Fruit fly (Drosophila melanogaster) whole organism, wandering third instar larva: Measurements from ENCODE around the gene unc79.

Experiments used
- Abd-B ChIP-seq: fragments of >200 bp; optimal IDR thresholded peaks from 2 replicates; lab custom pipeline; 2017; ENCODE audit warnings: missing biosample characterization, missing genetic modification characterization
- CG32264 ChIP-seq: fragments of 200-800 bp; sonication (Bioruptor generic); optimal IDR thresholded peaks from 2 replicates; lab custom pipeline; 2016; ENCODE audit warnings: missing biosample characterization, missing genetic modification characterization
- CG9705 ChIP-seq: fragments of 200-800 bp; sonication (Bioruptor generic); optimal IDR thresholded peaks from 2 replicates; lab custom pipeline; 2018; ENCODE audit warnings: missing biosample characterization, mild to moderate bottlenecking, missing genetic modification characterization
- CrebA ChIP-seq: fragments of 200-800 bp; sonication (Bioruptor generic); optimal IDR thresholded peaks from 2 replicates; lab custom pipeline; 2016; ENCODE audit warnings: missing biosample characterization, mild to moderate bottlenecking, missing genetic modification characterization, borderline replicate concordance
- Dfd ChIP-seq: fragments of >200 bp; optimal IDR thresholded peaks from 2 replicates; lab custom pipeline; 2017; ENCODE audit warnings: missing biosample characterization, missing genetic modification characterization
- Dif ChIP-seq: fragments of 200-275, 200-300 bp; sonication (Bioruptor generic); optimal IDR thresholded peaks from 2 replicates; lab custom pipeline; 2018; ENCODE audit warnings: missing biosample characterization, missing genetic modification characterization; ENCODE audit not compliant: partially characterized antibody
- GATAd ChIP-seq: sonication (Bioruptor generic); optimal IDR thresholded peaks from 2 replicates; lab custom pipeline; 2016; ENCODE audit warnings: missing biosample characterization, missing genetic modification characterization
- HLH106 ChIP-seq: fragments of 200-800 bp; optimal IDR thresholded peaks from 3 replicates; lab custom pipeline; 2019; ENCODE audit warnings: missing biosample characterization, mild to moderate bottlenecking, missing genetic modification characterization, moderate library complexity
- Hnf4 ChIP-seq: fragments of 200-800 bp; sonication (Bioruptor generic); optimal IDR thresholded peaks from 2 replicates; lab custom pipeline; 2016; ENCODE audit warnings: missing biosample characterization, mild to moderate bottlenecking, missing genetic modification characterization
- Hr78 ChIP-seq: fragments of >200 bp; optimal IDR thresholded peaks from 2 replicates; lab custom pipeline; 2017; ENCODE audit warnings: missing biosample characterization, missing genetic modification characterization
- Hr83 ChIP-seq: fragments of 200-300 bp; sonication (Bioruptor generic); optimal IDR thresholded peaks from 2 replicates; lab custom pipeline; 2016; ENCODE audit warnings: missing biosample characterization, mild to moderate bottlenecking, missing genetic modification characterization, moderate library complexity; ENCODE audit not compliant: poor library complexity, severe bottlenecking
- Mio ChIP-seq: sonication (Bioruptor generic); optimal IDR thresholded peaks from 2 replicates; lab custom pipeline; 2016; ENCODE audit warnings: missing biosample characterization, missing genetic modification characterization
- N ChIP-seq: fragments of >200 bp; optimal IDR thresholded peaks from 2 replicates; lab custom pipeline; 2018; ENCODE audit warnings: missing biosample characterization, missing external identifiers, missing genetic modification characterization
- OdsH ChIP-seq: fragments of 200-800 bp; sonication (Bioruptor generic); optimal IDR thresholded peaks from 2 replicates; lab custom pipeline; 2016; ENCODE audit warnings: missing biosample characterization, mild to moderate bottlenecking, missing genetic modification characterization
- Rel ChIP-seq, 2 experiments: fragments of 200-800 bp; sonication (Bioruptor generic) in 1 of 2; optimal IDR thresholded peaks; 2 replicates in 1 of 2; 3 replicates in 1 of 2; lab custom pipeline; 2016 to 2019; ENCODE audit warnings: mild to moderate bottlenecking in 2 of 2, missing biosample characterization in 2 of 2, missing genetic modification characterization in 2 of 2, moderate library complexity in 1 of 2
- Sp1 ChIP-seq: fragments of 200-800 bp; sonication (Bioruptor generic); optimal IDR thresholded peaks from 3 replicates; lab custom pipeline; 2019; ENCODE audit warnings: missing biosample characterization, mild to moderate bottlenecking, missing genetic modification characterization, moderate library complexity
- br ChIP-seq: fragments of 200-800 bp; sonication (Bioruptor generic); optimal IDR thresholded peaks from 2 replicates; lab custom pipeline; 2016; ENCODE audit warnings: missing biosample characterization, missing genetic modification characterization
- brk ChIP-seq: fragments of 200-800 bp; sonication (Bioruptor generic); optimal IDR thresholded peaks from 2 replicates; lab custom pipeline; 2016; ENCODE audit warnings: missing biosample characterization, mild to moderate bottlenecking, missing genetic modification characterization
- dl ChIP-seq, 2 experiments: fragments of 175-275, 200-275 bp in 1 of 2; fragments of 200-275 bp in 1 of 2; sonication (Bioruptor generic); optimal IDR thresholded peaks; lab custom pipeline; 2018; ENCODE audit warnings: mild to moderate bottlenecking in 2 of 2, missing biosample characterization in 2 of 2, missing genetic modification characterization in 2 of 2, moderate library complexity in 2 of 2; ENCODE audit not compliant: partially characterized antibody in 2 of 2, insufficient read depth in 1 of 2
- dmrt93B ChIP-seq: fragments of 200-800 bp; sonication (Bioruptor generic); optimal IDR thresholded peaks from 2 replicates; lab custom pipeline; 2018; ENCODE audit warnings: missing biosample characterization, mild to moderate bottlenecking, missing genetic modification characterization
- dsf ChIP-seq: sonication (Bioruptor generic); optimal IDR thresholded peaks from 2 replicates; lab custom pipeline; 2016; ENCODE audit warnings: missing biosample characterization, missing genetic modification characterization, borderline replicate concordance
- ey ChIP-seq: fragments of 200-800 bp; sonication (Bioruptor generic); optimal IDR thresholded peaks from 2 replicates; lab custom pipeline; 2016; ENCODE audit warnings: missing biosample characterization, missing genetic modification characterization
- foxo ChIP-seq, 2 experiments: fragments of 200-800 bp; sonication (Bioruptor generic); optimal IDR thresholded peaks; 2 replicates in 1 of 2; 3 replicates in 1 of 2; lab custom pipeline; 2016 to 2017; ENCODE audit warnings: missing biosample characterization in 2 of 2, missing genetic modification characterization in 2 of 2
- fru ChIP-seq: fragments of 200-800 bp; sonication (Bioruptor generic); optimal IDR thresholded peaks from 3 replicates; lab custom pipeline; 2016; ENCODE audit warnings: missing biosample characterization, mild to moderate bottlenecking, missing genetic modification characterization
- h ChIP-seq: fragments of 200-800 bp; sonication (Bioruptor generic); optimal IDR thresholded peaks from 3 replicates; lab custom pipeline; 2016; ENCODE audit warnings: missing biosample characterization, mild to moderate bottlenecking, missing genetic modification characterization
- jim ChIP-seq: fragments of 175-275, 200-325 bp; sonication (Bioruptor generic); optimal IDR thresholded peaks from 2 replicates; lab custom pipeline; 2016; ENCODE audit warnings: missing biosample characterization, mild to moderate bottlenecking, missing genetic modification characterization
- lola ChIP-seq: fragments of >200 bp; optimal IDR thresholded peaks from 2 replicates; lab custom pipeline; 2017; ENCODE audit warnings: missing biosample characterization, missing genetic modification characterization
- pan ChIP-seq: fragments of >200 bp; optimal IDR thresholded peaks from 2 replicates; lab custom pipeline; 2017
- psq ChIP-seq: fragments of 200-800 bp; sonication (Bioruptor generic); optimal IDR thresholded peaks from 3 replicates; lab custom pipeline; 2017; ENCODE audit warnings: missing biosample characterization, mild to moderate bottlenecking, missing genetic modification characterization, moderate library complexity
- rgr ChIP-seq: fragments of 200-800 bp; sonication (Bioruptor generic); optimal IDR thresholded peaks from 3 replicates; lab custom pipeline; 2016; ENCODE audit warnings: missing biosample characterization, mild to moderate bottlenecking, missing genetic modification characterization
- sage ChIP-seq: fragments of 200-800 bp; sonication (Bioruptor generic); optimal IDR thresholded peaks from 2 replicates; lab custom pipeline; 2016; ENCODE audit warnings: missing biosample characterization, mild to moderate bottlenecking, missing genetic modification characterization
- sv ChIP-seq: fragments of 200-800 bp; sonication (Bioruptor generic); optimal IDR thresholded peaks from 3 replicates; lab custom pipeline; 2016; ENCODE audit warnings: missing biosample characterization, missing genetic modification characterization
- tai ChIP-seq: sonication (Bioruptor generic); optimal IDR thresholded peaks from 2 replicates; lab custom pipeline; 2016; ENCODE audit warnings: missing biosample characterization, missing genetic modification characterization
- usp ChIP-seq: fragments of >200 bp; optimal IDR thresholded peaks from 2 replicates; lab custom pipeline; 2017; ENCODE audit warnings: missing biosample characterization, missing genetic modification characterization
- woc ChIP-seq: sonication (Bioruptor generic); optimal IDR thresholded peaks from 2 replicates; lab custom pipeline; 2016; ENCODE audit warnings: missing biosample characterization, mild to moderate bottlenecking, missing genetic modification characterization

Gene unc79

dm6 chr3R:19182848-19183247 lies 63.1 kb downstream of the unc79 start:
- TF ChIP-seq Abd-B (GFP tag; lab: Kevin White, UChicago) (no peak), Hr78 (GFP tag; lab: Kevin White, UChicago) (no peak), pan (no peak), CG9705 (GFP tag; lab: Kevin White, UChicago) (no peak), dsf (GFP tag; lab: Kevin White, UChicago) (no peak), lola (GFP tag; lab: Kevin White, UChicago) (no peak), Dfd (no peak), CrebA (GFP tag; lab: Kevin White, UChicago) (no peak), jim (GFP tag; lab: Kevin White, UChicago) (no peak), HLH106 (no peak), Rel (GFP tag; optimal IDR thresholded peaks at IDR 0.05; lab: Kevin White, UChicago) (no peak), Rel (tag; optimal IDR thresholded peaks at IDR 0.05; lab: Kevin White, UChicago) (no peak), GATAd (GFP tag; lab: Kevin White, UChicago) (no peak), usp (GFP tag; lab: Kevin White, UChicago) (no peak), h (GFP tag; lab: Kevin White, UChicago) (no peak), sv (GFP tag; lab: Kevin White, UChicago) (no peak), rgr (no peak), Mio (GFP tag; lab: Kevin White, UChicago) (no peak), foxo (GFP tag; optimal IDR thresholded peaks at IDR 0.05; lab: Kevin White, UChicago) (no peak), dl (GFP tag; optimal IDR thresholded peaks at IDR 0.05; lab: Kevin White, UChicago; ENCODE audit: insufficient read depth in 1 of 2, partially characterized antibody in 2 of 2) (no peak), Dif (GFP tag; lab: Kevin White, UChicago) (no peak)

dm6 chr3R:19181214-19181613 lies 64.7 kb downstream of the unc79 start:
- TF ChIP-seq OdsH (GFP tag; lab: Kevin White, UChicago) = peak; percentile 73
- TF ChIP-seq Hr78 (GFP tag; lab: Kevin White, UChicago) = no peak
- peak; percentile 5 for TF ChIP-seq brk
- no peak for TF ChIP-seq Dif (GFP tag; lab: Kevin White, UChicago)
- TF ChIP-seq sv (GFP tag; lab: Kevin White, UChicago) = no peak
- no peak for TF ChIP-seq Hr83
- TF ChIP-seq Abd-B (GFP tag; lab: Kevin White, UChicago) = no peak
- TF ChIP-seq jim (GFP tag; lab: Kevin White, UChicago) = no peak
- TF ChIP-seq rgr = peak; percentile 62
- TF ChIP-seq dl (GFP tag; optimal IDR thresholded peaks at IDR 0.05; lab: Kevin White, UChicago; ENCODE audit: insufficient read depth in 1 of 2, partially characterized antibody in 2 of 2) = no peak
- peak; percentile 84 for TF ChIP-seq h (GFP tag; lab: Kevin White, UChicago)
- peak; percentile 61 for TF ChIP-seq ey (GFP tag; lab: Kevin White, UChicago)
- peak; percentile 14 for TF ChIP-seq Hnf4 (GFP tag; lab: Kevin White, UChicago)
- no peak for TF ChIP-seq Dfd
- TF ChIP-seq psq (GFP tag; lab: Kevin White, UChicago) = no peak
- TF ChIP-seq HLH106 = peak; percentile 68
- TF ChIP-seq br (GFP tag; lab: Kevin White, UChicago) = peak; percentile 56
- no peak for TF ChIP-seq Mio (GFP tag; lab: Kevin White, UChicago)
- no peak for TF ChIP-seq N (GFP tag; lab: Kevin White, UChicago)
- TF ChIP-seq dsf (GFP tag; lab: Kevin White, UChicago) = no peak
- TF ChIP-seq tai = peak; percentile 25
- no peak for TF ChIP-seq lola (GFP tag; lab: Kevin White, UChicago)
- TF ChIP-seq Rel (GFP tag; optimal IDR thresholded peaks at IDR 0.05; lab: Kevin White, UChicago) = no peak
- no peak for TF ChIP-seq Rel (tag; optimal IDR thresholded peaks at IDR 0.05; lab: Kevin White, UChicago)
- no peak for TF ChIP-seq CG32264 (GFP tag; lab: Kevin White, UChicago)
- TF ChIP-seq woc (GFP tag; lab: Kevin White, UChicago) = peak; percentile 42
- TF ChIP-seq CG9705 (GFP tag; lab: Kevin White, UChicago) = peak; percentile 18
- TF ChIP-seq foxo (GFP tag; optimal IDR thresholded peaks at IDR 0.05; lab: Kevin White, UChicago) = peak in 1 of 2 experiments; percentile 70
- no peak for TF ChIP-seq usp (GFP tag; lab: Kevin White, UChicago)
- no peak for TF ChIP-seq CrebA (GFP tag; lab: Kevin White, UChicago)
- TF ChIP-seq sage = no peak
- peak; percentile 68 for TF ChIP-seq Sp1 (GFP tag; lab: Kevin White, UChicago)
- TF ChIP-seq dmrt93B (GFP tag; lab: Kevin White, UChicago) = peak; percentile 58
- peak; percentile 68 for TF ChIP-seq fru (GFP tag; lab: Kevin White, UChicago)
